Worm (Caenorhabditis elegans) whole organism, mixed stage, embryonic: ENCODE data around the gene srt-47.

Experiments
- snpc-4 ChIP-seq: fragments of 150-350 bp; optimal IDR thresholded peaks from 2 replicates; lab custom pipeline; 2014; ENCODE audit warnings: missing biosample characterization, missing genetic modification characterization
- tbx-8 ChIP-seq: fragments of 200-800 bp; sonication (Bioruptor generic); optimal IDR thresholded peaks from 2 replicates; lab custom pipeline; 2018; ENCODE audit warnings: mild to moderate bottlenecking, missing genetic modification characterization, moderate library complexity, missing compliant biosample characterization
- unc-39 ChIP-seq: fragments of 150-350 bp; optimal IDR thresholded peaks from 2 replicates; lab custom pipeline; 2014; ENCODE audit warnings: missing biosample characterization, missing genetic modification characterization
- unc-62 ChIP-seq: fragments of 150-350 bp; optimal IDR thresholded peaks from 2 replicates; lab custom pipeline; 2014; ENCODE audit warnings: missing biosample characterization, missing genetic modification reagents, missing genetic modification characterization

- TF ChIP-seq tbx-8 (GFP tag; lab: Kevin White, UChicago) (no peak), unc-39 (tag; lab: Kevin White, UChicago) (no peak), unc-62 (GFP tag; lab: Kevin White, UChicago) (no peak), snpc-4 (tag; lab: Kevin White, UChicago) (no peak)
Measured at ce11 chrIV:15025384-15025783, 27.8 kb downstream of the srt-47 start, which contains the start of gene fcd-2.
